Worm (Caenorhabditis elegans) whole organism, early embryonic: ENCODE results near the gene viro-2.

Source experiments
- B0310.2 ChIP-seq: sonication (generic microtip); optimal IDR thresholded peaks from 2 replicates; lab custom pipeline; 2016; ENCODE audit warnings: mild to moderate bottlenecking, missing genetic modification characterization, missing compliant biosample characterization
- F13C5.2 ChIP-seq: sonication (generic microtip); optimal IDR thresholded peaks from 2 replicates; lab custom pipeline; 2017; ENCODE audit warnings: mild to moderate bottlenecking, missing genetic modification characterization, inconsistent platforms, missing compliant biosample characterization
- aly-1 ChIP-seq: sonication (generic microtip); optimal IDR thresholded peaks from 2 replicates; lab custom pipeline; 2016; ENCODE audit warnings: missing genetic modification characterization, missing compliant biosample characterization
- ama-1 ChIP-seq: fragments of 150-350 bp; optimal IDR thresholded peaks from 2 replicates; lab custom pipeline; 2014
- ceh-13 ChIP-seq: fragments of 200-800 bp; sonication (Bioruptor generic); optimal IDR thresholded peaks from 2 replicates; lab custom pipeline; 2018; ENCODE audit warnings: mild to moderate bottlenecking, missing genetic modification characterization, missing compliant biosample characterization
- ceh-36 ChIP-seq: sonication (generic microtip); optimal IDR thresholded peaks from 2 replicates; lab custom pipeline; 2016; ENCODE audit warnings: missing genetic modification characterization, inconsistent platforms, missing compliant biosample characterization
- ets-7 ChIP-seq: sonication (generic microtip); optimal IDR thresholded peaks from 2 replicates; lab custom pipeline; 2016; ENCODE audit warnings: missing genotype, missing genetic modification characterization, missing compliant biosample characterization
- flt-1 ChIP-seq: fragments of 200-800 bp; sonication (Bioruptor generic); IDR thresholded peaks from 2 replicates; pipeline ENCODE4 v1.3.6; 2022; ENCODE audit warnings: missing genetic modification characterization, missing compliant biosample characterization
- hmbx-1 ChIP-seq: sonication (generic microtip); optimal IDR thresholded peaks from 2 replicates; lab custom pipeline; 2016; ENCODE audit warnings: mild to moderate bottlenecking, missing genetic modification characterization, missing compliant biosample characterization
- hmg-4 ChIP-seq: fragments of 200-800 bp; sonication (Bioruptor generic); optimal IDR thresholded peaks from 2 replicates; lab custom pipeline; 2018; ENCODE audit warnings: mild to moderate bottlenecking, missing genetic modification characterization, missing compliant biosample characterization
- hnd-1 ChIP-seq: sonication (generic microtip); optimal IDR thresholded peaks from 2 replicates; lab custom pipeline; 2016; ENCODE audit warnings: missing genetic modification characterization, missing compliant biosample characterization
- pes-1 ChIP-seq: fragments of 200-800 bp; sonication (Bioruptor generic); IDR thresholded peaks from 2 replicates; pipeline ENCODE4 v1.3.6; 2022; ENCODE audit warnings: missing genetic modification reagents, missing genetic modification characterization, missing compliant biosample characterization
- scrt-1 ChIP-seq: fragments of 200-800 bp; sonication (Bioruptor generic); IDR thresholded peaks from 2 replicates; pipeline ENCODE4 v1.3.6; 2022; ENCODE audit warnings: missing genetic modification characterization, missing compliant biosample characterization
- sea-1 ChIP-seq: fragments of 200-800 bp; sonication (Bioruptor generic); conservative IDR thresholded peaks from 2 replicates; pipeline ENCODE4 v1.3.6; 2022; ENCODE audit warnings: missing genetic modification characterization, missing compliant biosample characterization
- tbx-11 ChIP-seq: fragments of 200-800 bp; sonication (Bioruptor generic); IDR thresholded peaks from 2 replicates; pipeline ENCODE4 v1.3.6; 2022; ENCODE audit warnings: missing genetic modification characterization, missing compliant biosample characterization
- tbx-37 ChIP-seq: fragments of 200-800 bp; sonication (Bioruptor generic); conservative IDR thresholded peaks from 2 replicates; pipeline ENCODE4 v1.3.6; 2022; ENCODE audit warnings: missing genetic modification reagents, missing genetic modification characterization, missing compliant biosample characterization
- tra-4 ChIP-seq: sonication (generic microtip); optimal IDR thresholded peaks from 2 replicates; lab custom pipeline; 2017; ENCODE audit warnings: missing genetic modification characterization, missing compliant biosample characterization

The viro-2 gene

ce11 chrIII:7148191-7148590 lies 19.5 kb downstream of the viro-2 start:
- TF ChIP-seq flt-1 (GFP tag; lab: Robert Waterston, UW) = no peak
- no peak for TF ChIP-seq sea-1
- no peak for TF ChIP-seq ceh-13 (GFP tag; lab: Kevin White, UChicago)
- TF ChIP-seq ama-1 = no peak
- no peak for TF ChIP-seq pes-1 (GFP tag; lab: Robert Waterston, UW)

ce11 chrIII:7150162-7150561 lies 21.5 kb downstream of the viro-2 start:
- TF ChIP-seq ceh-13 (GFP tag; lab: Kevin White, UChicago) = no peak
- no peak for TF ChIP-seq sea-1
- TF ChIP-seq scrt-1 (GFP tag; lab: Robert Waterston, UW) = no peak
- TF ChIP-seq flt-1 (GFP tag; lab: Robert Waterston, UW) = no peak
- TF ChIP-seq tbx-11 (GFP tag; lab: Robert Waterston, UW) = no peak
- no peak for TF ChIP-seq tbx-37 (GFP tag; lab: Robert Waterston, UW)
- no peak for TF ChIP-seq hmg-4
- no peak for TF ChIP-seq ama-1
- no peak for TF ChIP-seq hmbx-1 (tag; lab: Kevin White, UChicago)
- no peak for TF ChIP-seq ceh-36 (tag; lab: Kevin White, UChicago)
- no peak for TF ChIP-seq pes-1 (GFP tag; lab: Robert Waterston, UW)

- TF ChIP-seq ets-7 (tag; lab: Kevin White, UChicago) = no peak
Observed at ce11 chrIII:7152569-7152968, 23.9 kb downstream of the viro-2 start.

- TF ChIP-seq sea-1 (no peak), ceh-36 (tag; lab: Kevin White, UChicago) (no peak), hmg-4 (peak; percentile 25), B0310.2 (no peak), pes-1 (GFP tag; lab: Robert Waterston, UW) (no peak), F13C5.2 (tag; lab: Kevin White, UChicago) (peak; percentile 32)
Observed at ce11 chrIII:7153747-7154238, 25.1 kb downstream of the viro-2 start, which contains the start of gene ogt-1. Gene ogt-1 (minus strand): TSS chrIII:7153797.

ce11 chrIII:7154526-7154925 lies 25.8 kb downstream of the viro-2 start:
- no peak for TF ChIP-seq sea-1
- TF ChIP-seq tra-4 (tag; lab: Kevin White, UChicago) = no peak
- TF ChIP-seq scrt-1 (GFP tag; lab: Robert Waterston, UW) = no peak
- no peak for TF ChIP-seq ama-1
- TF ChIP-seq hmg-4 = no peak
- no peak for TF ChIP-seq tbx-37 (GFP tag; lab: Robert Waterston, UW)
- TF ChIP-seq ceh-13 (GFP tag; lab: Kevin White, UChicago) = no peak
- no peak for TF ChIP-seq ceh-36 (tag; lab: Kevin White, UChicago)
- TF ChIP-seq aly-1 (tag; lab: Kevin White, UChicago) = no peak
- no peak for TF ChIP-seq F13C5.2 (tag; lab: Kevin White, UChicago)
- no peak for TF ChIP-seq B0310.2
- no peak for TF ChIP-seq tbx-11 (GFP tag; lab: Robert Waterston, UW)
- TF ChIP-seq ets-7 (tag; lab: Kevin White, UChicago) = no peak
- TF ChIP-seq flt-1 (GFP tag; lab: Robert Waterston, UW) = no peak

- peak; percentile 2 for TF ChIP-seq hmg-4
- TF ChIP-seq scrt-1 (GFP tag; lab: Robert Waterston, UW) = no peak
- TF ChIP-seq F13C5.2 (tag; lab: Kevin White, UChicago) = peak; percentile 70
- 0 out of 2 replicates have a peak, but pooled peaks have one; percentile 28 for TF ChIP-seq sea-1
- TF ChIP-seq flt-1 (GFP tag; lab: Robert Waterston, UW) = peak; percentile 3; the same call in 1 of the 2 replicates
Observed at ce11 chrIII:7155631-7156030, 26.9 kb downstream of the viro-2 start.

ce11 chrIII:7158709-7159108 lies 30.0 kb downstream of the viro-2 start, which contains the start of gene nuo-4:
Gene nuo-4 (minus strand): TSS chrIII:7158809.
- TF ChIP-seq pes-1 (GFP tag; lab: Robert Waterston, UW) = no peak
- no peak for TF ChIP-seq hmg-4
- no peak for TF ChIP-seq F13C5.2 (tag; lab: Kevin White, UChicago)
- no peak for TF ChIP-seq hmbx-1 (tag; lab: Kevin White, UChicago)
- no peak for TF ChIP-seq tra-4 (tag; lab: Kevin White, UChicago)
- no peak for TF ChIP-seq hnd-1 (tag; lab: Kevin White, UChicago)
- no peak for TF ChIP-seq tbx-11 (GFP tag; lab: Robert Waterston, UW)
- TF ChIP-seq aly-1 (tag; lab: Kevin White, UChicago) = no peak
- TF ChIP-seq ama-1 = no peak
- no peak for TF ChIP-seq ceh-36 (tag; lab: Kevin White, UChicago)
- no peak for TF ChIP-seq tbx-37 (GFP tag; lab: Robert Waterston, UW)

- no peak for TF ChIP-seq flt-1 (GFP tag; lab: Robert Waterston, UW)
- TF ChIP-seq B0310.2 = no peak
- no peak for TF ChIP-seq F13C5.2 (tag; lab: Kevin White, UChicago)
- no peak for TF ChIP-seq hmg-4
- no peak for TF ChIP-seq pes-1 (GFP tag; lab: Robert Waterston, UW)
- no peak for TF ChIP-seq scrt-1 (GFP tag; lab: Robert Waterston, UW)
- TF ChIP-seq sea-1 = no peak
Observed at ce11 chrIII:7159246-7159645, 30.5 kb downstream of the viro-2 start.

ce11 chrIII:7161055-7161454 lies 32.4 kb downstream of the viro-2 start, which contains the start of gene rnp-7:
Gene rnp-7 (minus strand): TSS chrIII:7161155.
- no peak for TF ChIP-seq pes-1 (GFP tag; lab: Robert Waterston, UW)
- no peak for TF ChIP-seq B0310.2
- no peak for TF ChIP-seq ama-1
- TF ChIP-seq hmbx-1 (tag; lab: Kevin White, UChicago) = no peak
- no peak for TF ChIP-seq hnd-1 (tag; lab: Kevin White, UChicago)
- no peak for TF ChIP-seq flt-1 (GFP tag; lab: Robert Waterston, UW)
- TF ChIP-seq sea-1 = no peak
- TF ChIP-seq aly-1 (tag; lab: Kevin White, UChicago) = no peak
- no peak for TF ChIP-seq ceh-36 (tag; lab: Kevin White, UChicago)
- no peak for TF ChIP-seq hmg-4
- no peak for TF ChIP-seq tra-4 (tag; lab: Kevin White, UChicago)
- no peak for TF ChIP-seq tbx-11 (GFP tag; lab: Robert Waterston, UW)
- TF ChIP-seq scrt-1 (GFP tag; lab: Robert Waterston, UW) = no peak
- TF ChIP-seq tbx-37 (GFP tag; lab: Robert Waterston, UW) = no peak
- TF ChIP-seq ceh-13 (GFP tag; lab: Kevin White, UChicago) = no peak
- TF ChIP-seq ets-7 (tag; lab: Kevin White, UChicago) = no peak
- no peak for TF ChIP-seq F13C5.2 (tag; lab: Kevin White, UChicago)
